Worm (Caenorhabditis elegans): Measurements from ENCODE around the gene C18D11.9.

Gene C18D11.9

ce11 chrIII:11830522-11831489, 21.9 kb downstream of the C18D11.9 start (continued):
- TF ChIP-seq ZK546.5 (tag; optimal IDR thresholded peaks at IDR 0.05) (no peak), sdz-12 (GFP tag; optimal IDR thresholded peaks at IDR 0.05) (peak; percentile 32), egl-43 (GFP tag; IDR thresholded peaks at IDR 0.05) (peak; percentile 76; the same call in 1 of the 2 replicates), mxl-3 (GFP tag; optimal IDR thresholded peaks at IDR 0.05) (no peak), nhr-10 (tag; optimal IDR thresholded peaks at IDR 0.05) (no peak), duxl-1 (tag; optimal IDR thresholded peaks at IDR 0.05; ENCODE audit: poor library complexity) (no peak), daf-8 (GFP tag; IDR thresholded peaks at IDR 0.05) (no peak), hif-1 (tag; optimal IDR thresholded peaks at IDR 0.05) (peak in 1 of 2 experiments; percentile 30), ama-1 (optimal IDR thresholded peaks at IDR 0.05) (peak; percentile 61), dmd-9 (GFP tag; IDR thresholded peaks at IDR 0.05) (peak; percentile 66; the same call in 1 of the 2 replicates), R02D3.7 (tag; optimal IDR thresholded peaks at IDR 0.05) (no peak), php-3 (GFP tag; IDR thresholded peaks at IDR 0.05) (peak; percentile 56), Y5F2A.4 (GFP tag; optimal IDR thresholded peaks at IDR 0.05) (no peak), nhr-48 (tag; optimal IDR thresholded peaks at IDR 0.05) (peak; percentile 2), lir-3 (tag; optimal IDR thresholded peaks at IDR 0.05) (no peak), fkh-10 (GFP tag; optimal IDR thresholded peaks at IDR 0.05) (no peak), set-16 (GFP tag; IDR thresholded peaks at IDR 0.05) (peak; percentile 56; the same call in 1 of the 2 replicates), Y75B8A.6 (GFP tag; IDR thresholded peaks at IDR 0.05) (no peak), mdl-1 (tag; optimal IDR thresholded peaks at IDR 0.05) (no peak), aly-2 (tag; optimal IDR thresholded peaks at IDR 0.05) (peak; percentile 34), Y48G9A.11 (GFP tag; IDR thresholded peaks at IDR 0.05) (0 out of 2 replicates have a peak, but pooled peaks have one; percentile 20), lin-38 (GFP tag; IDR thresholded peaks at IDR 0.05) (peak; percentile 53), lin-13 (GFP tag; optimal IDR thresholded peaks at IDR 0.05) (no peak), ceh-32 (tag; optimal IDR thresholded peaks at IDR 0.05; ENCODE audit: poor library complexity) (no peak), nhr-111 (GFP tag; optimal IDR thresholded peaks at IDR 0.05) (peak; percentile 32), nhr-28 (tag; optimal IDR thresholded peaks at IDR 0.05) (no peak), ztf-11 (tag; optimal IDR thresholded peaks at IDR 0.05) (no peak), T20F7.1 (GFP tag; optimal IDR thresholded peaks at IDR 0.05) (no peak), cey-2 (tag; optimal IDR thresholded peaks at IDR 0.05; ENCODE audit: borderline replicate concordance, insufficient read depth) (no peak), lin-1 (GFP tag; IDR thresholded peaks at IDR 0.05) (no peak), lin-15B (tag; optimal IDR thresholded peaks at IDR 0.05) (no peak), skn-1 (tag; optimal IDR thresholded peaks at IDR 0.05) (no peak), nhr-41 (GFP tag; IDR thresholded peaks at IDR 0.05) (no peak), Y105C5A.15 (GFP tag; IDR thresholded peaks at IDR 0.05) (0 out of 2 replicates have a peak, but pooled peaks have one; percentile 6), fos-1 (tag; optimal IDR thresholded peaks at IDR 0.05) (no peak), zip-2 (tag; optimal IDR thresholded peaks at IDR 0.05) (no peak), spr-3 (GFP tag; optimal IDR thresholded peaks at IDR 0.05) (peak; percentile 42), hmg-1.1 (GFP tag; IDR thresholded peaks at IDR 0.05) (peak; percentile 41; the same call in 1 of the 2 replicates), zag-1 (tag; optimal IDR thresholded peaks at IDR 0.05) (no peak), nhr-25 (tag; optimal IDR thresholded peaks at IDR 0.05; ENCODE audit: borderline replicate concordance, insufficient read depth) (no peak), pha-4 (GFP tag; IDR thresholded peaks at IDR 0.05) (peak; percentile 27; the same call in 1 of the 2 replicates), pha-4 (tag; optimal IDR thresholded peaks at IDR 0.05) (no peak), dve-1 (tag; optimal IDR thresholded peaks at IDR 0.05; ENCODE audit: insufficient read depth) (peak; percentile 18), arid-1 (GFP tag; conservative IDR thresholded peaks at IDR 0.05) (peak; percentile 48; the same call in 1 of the 2 replicates), hlh-11 (tag; optimal IDR thresholded peaks at IDR 0.05) (peak; percentile 4), lin-39 (tag; optimal IDR thresholded peaks at IDR 0.05) (no peak), ces-1 (GFP tag; optimal IDR thresholded peaks at IDR 0.05) (no peak), dpl-1 (GFP tag; optimal IDR thresholded peaks at IDR 0.05) (no peak)

Measured in whole organism, L4 larva.